Fruit fly (Drosophila melanogaster) whole organism, larva: ENCODE results near the gene bt.
"Not testable (repeated sequence)": the region's sequence is repeated elsewhere in the genome, so short reads cannot be mapped to it uniquely, and the experiment has no call there.

ENCODE experiments used
- noc ChIP-seq: fragments of 200-800 bp; sonication (Bioruptor generic); optimal IDR thresholded peaks from 3 replicates; lab custom pipeline; 2019; ENCODE audit warnings: missing biosample characterization, mild to moderate bottlenecking, missing genetic modification characterization, moderate library complexity

The bt gene

dm6 chr4:787389-787822, 63.2 kb downstream of the bt start:
- TF ChIP-seq noc (tag; lab: Kevin White, UChicago): no peak

dm6 chr4:788350-788749, 64.2 kb downstream of the bt start:
- TF ChIP-seq noc (tag; lab: Kevin White, UChicago): no peak

dm6 chr4:788878-789277, 64.7 kb downstream of the bt start, which contains the start of gene MED26:
Gene MED26 (minus strand): TSS chr4:788978.
- not testable (repeated sequence) for TF ChIP-seq noc (tag; lab: Kevin White, UChicago)

- no peak for TF ChIP-seq noc (tag; lab: Kevin White, UChicago)
Measured at dm6 chr4:806960-807359, 82.8 kb downstream of the bt start.

dm6 chr4:807422-808391, 83.5 kb downstream of the bt start:
- TF ChIP-seq noc (tag; lab: Kevin White, UChicago): no peak

- no peak for TF ChIP-seq noc (tag; lab: Kevin White, UChicago)
Measured at dm6 chr4:810864-811263, 86.7 kb downstream of the bt start.

- no peak for TF ChIP-seq noc (tag; lab: Kevin White, UChicago)
Measured at dm6 chr4:816500-816899, 92.3 kb downstream of the bt start.

- no peak for TF ChIP-seq noc (tag; lab: Kevin White, UChicago)
Measured at dm6 chr4:817799-818198, 93.6 kb downstream of the bt start.

dm6 chr4:824043-824442, 99.8 kb downstream of the bt start:
- TF ChIP-seq noc (tag; lab: Kevin White, UChicago): no peak
